Worm (Caenorhabditis elegans) whole organism, late embryonic: ENCODE results near the gene Y59A8B.8.

Experiments used
- ahr-1 ChIP-seq: sonication (generic microtip); optimal IDR thresholded peaks from 2 replicates; lab custom pipeline; 2016; ENCODE audit warnings: missing genetic modification characterization, missing compliant biosample characterization
- che-1 ChIP-seq: sonication (generic microtip); optimal IDR thresholded peaks from 2 replicates; lab custom pipeline; 2016; ENCODE audit warnings: mild to moderate bottlenecking, missing genetic modification characterization, missing compliant biosample characterization
- dmd-4 ChIP-seq: sonication (generic microtip); optimal IDR thresholded peaks from 2 replicates; lab custom pipeline; 2016; ENCODE audit warnings: borderline replicate concordance, missing genetic modification characterization, missing compliant biosample characterization
- fkh-6 ChIP-seq: sonication (generic microtip); optimal IDR thresholded peaks from 2 replicates; lab custom pipeline; 2016; ENCODE audit warnings: missing genetic modification characterization, missing compliant biosample characterization
- hlh-13 ChIP-seq: fragments of 200-800 bp; sonication (Bioruptor generic); optimal IDR thresholded peaks from 2 replicates; lab custom pipeline; 2018; ENCODE audit warnings: mild to moderate bottlenecking, missing genetic modification characterization, missing compliant biosample characterization
- hlh-30 ChIP-seq: sonication (generic microtip); optimal IDR thresholded peaks from 2 replicates; lab custom pipeline; 2017; ENCODE audit warnings: antibody characterized with exemption, missing genetic modification characterization, missing compliant biosample characterization; ENCODE audit not compliant: insufficient read depth
- mec-3 ChIP-seq: sonication (generic microtip); optimal IDR thresholded peaks from 2 replicates; lab custom pipeline; 2016; ENCODE audit warnings: borderline replicate concordance, missing genetic modification characterization, missing compliant biosample characterization
- nhr-11 ChIP-seq: fragments of 150-350 bp; optimal IDR thresholded peaks from 2 replicates; lab custom pipeline; 2014; ENCODE audit warnings: missing biosample characterization, missing genetic modification characterization
- pha-4 ChIP-seq: fragments of 150-350 bp; optimal IDR thresholded peaks from 2 replicates; lab custom pipeline; 2018; ENCODE audit warnings: missing biosample characterization, missing genetic modification reagents, missing genetic modification characterization
- rnt-1 ChIP-seq: sonication (generic microtip); optimal IDR thresholded peaks from 2 replicates; lab custom pipeline; 2016; ENCODE audit warnings: missing genetic modification characterization, missing compliant biosample characterization
- tbx-2 ChIP-seq: sonication (generic microtip); optimal IDR thresholded peaks from 2 replicates; lab custom pipeline; 2016; ENCODE audit warnings: missing genetic modification characterization, missing compliant biosample characterization
- ttx-3 ChIP-seq: sonication (generic microtip); optimal IDR thresholded peaks from 2 replicates; lab custom pipeline; 2016; ENCODE audit warnings: missing genetic modification reagents, missing genetic modification characterization, missing compliant biosample characterization
- unc-42 ChIP-seq: sonication (generic microtip); optimal IDR thresholded peaks from 2 replicates; lab custom pipeline; 2016; ENCODE audit warnings: missing genotype, missing genetic modification characterization, missing compliant biosample characterization

ce11 chrV:18093941-18094340, 27.8 kb upstream of the Y59A8B.8 start:
- no peak for TF ChIP-seq hlh-30 (tag; lab: Kevin White, UChicago)
- TF ChIP-seq ttx-3 = no peak
- no peak for TF ChIP-seq unc-42
- TF ChIP-seq fkh-6 = no peak
- no peak for TF ChIP-seq hlh-13
- no peak for TF ChIP-seq mec-3
- no peak for TF ChIP-seq che-1 (tag; lab: Kevin White, UChicago)
- TF ChIP-seq rnt-1 (tag; lab: Kevin White, UChicago) = no peak
- TF ChIP-seq ahr-1 (tag; lab: Kevin White, UChicago) = no peak
- TF ChIP-seq nhr-11 (tag; lab: Kevin White, UChicago) = no peak
- no peak for TF ChIP-seq pha-4 (tag; lab: Kevin White, UChicago)
- TF ChIP-seq dmd-4 = no peak
- no peak for TF ChIP-seq tbx-2 (tag; lab: Kevin White, UChicago)
